Worm (Caenorhabditis elegans) whole organism, midembryonic: ENCODE data around the gene ncs-3.

Experiments used
- T22C8.4 ChIP-seq: fragments of 200-800 bp; sonication (Bioruptor generic); IDR thresholded peaks from 2 replicates; pipeline ENCODE4 v1.3.6; 2022; ENCODE audit warnings: missing genetic modification characterization, missing compliant biosample characterization
- cog-1 ChIP-seq: sonication (generic microtip); optimal IDR thresholded peaks from 2 replicates; lab custom pipeline; 2016; ENCODE audit warnings: missing genetic modification characterization, missing compliant biosample characterization
- flt-1 ChIP-seq: fragments of 200-800 bp; sonication (Bioruptor generic); IDR thresholded peaks from 2 replicates; pipeline ENCODE4 v1.3.6; 2022; ENCODE audit warnings: missing genetic modification characterization, missing compliant biosample characterization
- klf-2 ChIP-seq: fragments of 200-800 bp; sonication (Bioruptor generic); conservative IDR thresholded peaks from 2 replicates; pipeline ENCODE4 v1.3.6; 2022; ENCODE audit warnings: missing genetic modification reagents, missing genetic modification characterization, missing compliant biosample characterization
- med-1 ChIP-seq: sonication (generic microtip); optimal IDR thresholded peaks from 2 replicates; lab custom pipeline; 2017; ENCODE audit warnings: missing genetic modification characterization, mild to moderate bottlenecking, missing compliant biosample characterization, antibody characterized with exemption, missing genetic modification reagents; ENCODE audit not compliant: insufficient read depth
- ref-1 ChIP-seq: fragments of 200-800 bp; sonication (Bioruptor generic); conservative IDR thresholded peaks from 2 replicates; pipeline ENCODE4 v1.3.6; 2022; ENCODE audit warnings: missing genetic modification reagents, missing genetic modification characterization, missing compliant biosample characterization
- tab-1 ChIP-seq: fragments of 200-800 bp; sonication (Bioruptor generic); IDR thresholded peaks from 2 replicates; pipeline ENCODE4 v1.3.6; 2022; ENCODE audit warnings: missing genetic modification characterization, missing compliant biosample characterization
- ztf-23 ChIP-seq: fragments of 200-800 bp; sonication (Bioruptor generic); IDR thresholded peaks from 2 replicates; pipeline ENCODE4 v1.3.6; 2022; ENCODE audit warnings: missing genetic modification reagents, missing genetic modification characterization, missing compliant biosample characterization
- ztf-29 ChIP-seq: fragments of 200-800 bp; sonication (Bioruptor generic); IDR thresholded peaks from 2 replicates; pipeline ENCODE4 v1.3.6; 2022; ENCODE audit warnings: missing genetic modification reagents, missing genetic modification characterization, missing compliant biosample characterization

- peak; percentile 27; the same call in 1 of the 2 replicates for TF ChIP-seq tab-1 (GFP tag; lab: Robert Waterston, UW)
- TF ChIP-seq flt-1 (GFP tag; lab: Robert Waterston, UW): peak; percentile 74
- peak; percentile 70 for TF ChIP-seq cog-1 (tag; lab: Kevin White, UChicago)
- no peak for TF ChIP-seq T22C8.4 (GFP tag; lab: Robert Waterston, UW)
- TF ChIP-seq ztf-29 (GFP tag; lab: Robert Waterston, UW): 0 out of 2 replicates have a peak, but pooled peaks have one; percentile 16
- TF ChIP-seq ref-1 (GFP tag; lab: Robert Waterston, UW): 0 out of 2 replicates have a peak, but pooled peaks have one; percentile 34
- TF ChIP-seq klf-2 (GFP tag; lab: Robert Waterston, UW): no peak
- no peak for TF ChIP-seq med-1 (GFP tag; lab: Kevin White, UChicago)
- TF ChIP-seq ztf-23 (GFP tag; lab: Robert Waterston, UW): 0 out of 2 replicates have a peak, but pooled peaks have one; percentile 47
Observed at ce11 chrX:1093154-1093553, 39.3 kb downstream of the ncs-3 start.
